Worm (Caenorhabditis elegans) whole organism, L2 larva: ENCODE measurements around the gene mrpl-46.
A peak's percentile ranks its signal among the peaks of the same experiment; 100 is the strongest.

Source experiments
- C34F6.9 ChIP-seq: fragments of 150-350 bp; optimal IDR thresholded peaks from 2 replicates; lab custom pipeline; 2014; ENCODE audit warnings: missing biosample characterization, missing genetic modification characterization
- F13H6.1 ChIP-seq: sonication (generic microtip); optimal IDR thresholded peaks from 2 replicates; lab custom pipeline; 2016; ENCODE audit warnings: missing genetic modification characterization, missing compliant biosample characterization
- R02D3.7 ChIP-seq: fragments of 150-350 bp; optimal IDR thresholded peaks from 2 replicates; lab custom pipeline; 2014; ENCODE audit warnings: missing biosample characterization, missing genetic modification characterization
- Y55F3AM.14 ChIP-seq: fragments of 200-800 bp; sonication (Bioruptor generic); optimal IDR thresholded peaks from 2 replicates; lab custom pipeline; 2018; ENCODE audit warnings: mild to moderate bottlenecking, missing genetic modification characterization, missing compliant biosample characterization
- ZK546.5 ChIP-seq: sonication (generic microtip); optimal IDR thresholded peaks from 2 replicates; lab custom pipeline; 2017; ENCODE audit warnings: missing biosample characterization, missing genetic modification characterization
- alr-1 ChIP-seq: fragments of 150-350 bp; optimal IDR thresholded peaks from 2 replicates; lab custom pipeline; 2014; ENCODE audit warnings: missing biosample characterization, missing genetic modification characterization
- aly-2 ChIP-seq: fragments of 150-350 bp; optimal IDR thresholded peaks from 2 replicates; lab custom pipeline; 2014; ENCODE audit warnings: missing biosample characterization, missing genetic modification characterization
- ama-1 ChIP-seq: fragments of 150-350 bp; optimal IDR thresholded peaks from 2 replicates; lab custom pipeline; 2018; ENCODE audit warnings: inconsistent platforms
- blmp-1 ChIP-seq: sonication (generic microtip); optimal IDR thresholded peaks from 2 replicates; lab custom pipeline; 2017; ENCODE audit warnings: missing genetic modification characterization, mild to moderate bottlenecking, missing compliant biosample characterization, antibody characterized with exemption, moderate library complexity; ENCODE audit not compliant: insufficient read depth
- ceh-16 ChIP-seq: fragments of 150-350 bp; optimal IDR thresholded peaks from 2 replicates; lab custom pipeline; 2014; ENCODE audit warnings: missing biosample characterization, missing genetic modification characterization
- ceh-82 ChIP-seq: fragments of 150-350 bp; optimal IDR thresholded peaks from 2 replicates; lab custom pipeline; 2014; ENCODE audit warnings: missing biosample characterization, missing genetic modification characterization
- crh-2 ChIP-seq: sonication (generic microtip); optimal IDR thresholded peaks from 2 replicates; lab custom pipeline; 2017; ENCODE audit warnings: missing biosample characterization, missing genetic modification characterization
- dmd-4 ChIP-seq: sonication (generic microtip); optimal IDR thresholded peaks from 2 replicates; lab custom pipeline; 2017; ENCODE audit warnings: missing biosample characterization, missing genetic modification characterization
- egl-27 ChIP-seq: sonication (generic microtip); optimal IDR thresholded peaks from 3 replicates; lab custom pipeline; 2017; ENCODE audit warnings: missing biosample characterization, missing genetic modification reagents, missing genetic modification characterization
- elt-1 ChIP-seq: fragments of 150-350 bp; optimal IDR thresholded peaks from 2 replicates; lab custom pipeline; 2014; ENCODE audit warnings: missing biosample characterization, missing genetic modification characterization
- elt-3 ChIP-seq: sonication (generic microtip); optimal IDR thresholded peaks from 2 replicates; lab custom pipeline; 2017; ENCODE audit warnings: missing biosample characterization, missing genetic modification characterization
- fos-1 ChIP-seq: fragments of 150-350 bp; optimal IDR thresholded peaks from 2 replicates; lab custom pipeline; 2014; ENCODE audit warnings: missing biosample characterization, missing genetic modification characterization
- gmeb-1 ChIP-seq: fragments of 150-350 bp; optimal IDR thresholded peaks from 2 replicates; lab custom pipeline; 2014; ENCODE audit warnings: missing biosample characterization, missing genetic modification characterization
- lin-11 ChIP-seq: fragments of 150-350 bp; sonication (generic microtip); optimal IDR thresholded peaks from 2 replicates; lab custom pipeline; 2014; ENCODE audit warnings: missing biosample characterization, missing genetic modification characterization, inconsistent platforms, mixed read lengths
- lin-13 ChIP-seq: fragments of 150-350 bp; optimal IDR thresholded peaks from 2 replicates; lab custom pipeline; 2014; ENCODE audit warnings: missing biosample characterization, missing genetic modification reagents, missing genetic modification characterization
- lin-39 ChIP-seq: fragments of 150-350 bp; optimal IDR thresholded peaks from 2 replicates; lab custom pipeline; 2014; ENCODE audit warnings: missing biosample characterization, missing genetic modification reagents, missing genetic modification characterization
- lsy-2 ChIP-seq, 2 experiments: fragments of 150-350 bp in 1 of 2; sonication (generic microtip) in 1 of 2; optimal IDR thresholded peaks; 2 replicates each; lab custom pipeline; 2014 to 2017; ENCODE audit warnings: missing biosample characterization in 2 of 2, missing genetic modification characterization in 2 of 2
- mab-5 ChIP-seq: fragments of 150-350 bp; optimal IDR thresholded peaks from 2 replicates; lab custom pipeline; 2014; ENCODE audit warnings: missing biosample characterization, missing genetic modification characterization
- mbf-1 ChIP-seq: sonication (generic microtip); optimal IDR thresholded peaks from 2 replicates; lab custom pipeline; 2017; ENCODE audit warnings: missing biosample characterization, missing genetic modification characterization
- mdl-1 ChIP-seq, 2 experiments: fragments of 150-350 bp in 1 of 2; sonication (generic microtip) in 1 of 2; optimal IDR thresholded peaks; 2 replicates each; lab custom pipeline; 2017; ENCODE audit warnings: missing biosample characterization in 2 of 2, missing genetic modification characterization in 2 of 2
- nhr-10 ChIP-seq: sonication (generic microtip); optimal IDR thresholded peaks from 2 replicates; lab custom pipeline; 2017; ENCODE audit warnings: missing biosample characterization, missing genetic modification characterization
- nhr-11 ChIP-seq: fragments of 150-350 bp; optimal IDR thresholded peaks from 2 replicates; lab custom pipeline; 2014; ENCODE audit warnings: missing biosample characterization, missing genetic modification characterization
- nhr-12 ChIP-seq: fragments of 150-350 bp; optimal IDR thresholded peaks from 2 replicates; lab custom pipeline; 2014; ENCODE audit warnings: missing biosample characterization, missing genetic modification characterization
- nhr-129 ChIP-seq: fragments of 150-350 bp; optimal IDR thresholded peaks from 2 replicates; lab custom pipeline; 2014; ENCODE audit warnings: missing biosample characterization, missing genetic modification characterization
- nhr-21 ChIP-seq: fragments of 150-350 bp; optimal IDR thresholded peaks from 2 replicates; lab custom pipeline; 2014; ENCODE audit warnings: missing biosample characterization, missing genetic modification characterization
- nhr-23 ChIP-seq: fragments of 150-350 bp; optimal IDR thresholded peaks from 2 replicates; lab custom pipeline; 2014; ENCODE audit warnings: missing biosample characterization, missing genetic modification reagents, missing genetic modification characterization
- nhr-237 ChIP-seq: fragments of 150-350 bp; optimal IDR thresholded peaks from 2 replicates; lab custom pipeline; 2014; ENCODE audit warnings: missing biosample characterization, missing genetic modification characterization
- nhr-25 ChIP-seq: fragments of 150-350 bp; sonication (generic microtip); optimal IDR thresholded peaks from 3 replicates; lab custom pipeline; 2014; ENCODE audit warnings: missing biosample characterization, missing genetic modification characterization
- nhr-6 ChIP-seq: fragments of 150-350 bp; optimal IDR thresholded peaks from 2 replicates; lab custom pipeline; 2014; ENCODE audit warnings: missing biosample characterization, missing genetic modification characterization
- nhr-77 ChIP-seq: fragments of 150-350 bp; optimal IDR thresholded peaks from 2 replicates; lab custom pipeline; 2014; ENCODE audit warnings: missing biosample characterization, missing genetic modification characterization
- peb-1 ChIP-seq: fragments of 150-350 bp; optimal IDR thresholded peaks from 2 replicates; lab custom pipeline; 2014; ENCODE audit warnings: missing biosample characterization, missing genetic modification characterization
- sem-4 ChIP-seq: fragments of 150-350 bp; optimal IDR thresholded peaks from 2 replicates; lab custom pipeline; 2014; ENCODE audit warnings: missing biosample characterization, missing genetic modification reagents, missing genetic modification characterization
- skn-1 ChIP-seq: sonication (generic microtip); optimal IDR thresholded peaks from 2 replicates; lab custom pipeline; 2017; ENCODE audit warnings: missing biosample characterization, missing genetic modification characterization
- sma-3 ChIP-seq: sonication (generic microtip); optimal IDR thresholded peaks from 2 replicates; lab custom pipeline; 2016; ENCODE audit warnings: missing genetic modification reagents, missing genetic modification characterization, missing compliant biosample characterization
- sma-9 ChIP-seq, 2 experiments: fragments of 150-350 bp in 1 of 2; sonication (generic microtip) in 1 of 2; optimal IDR thresholded peaks; 2 replicates each; lab custom pipeline; 2014 to 2016; ENCODE audit warnings: missing genetic modification characterization in 2 of 2, mild to moderate bottlenecking in 1 of 2, missing biosample characterization in 1 of 2, missing compliant biosample characterization in 1 of 2, missing genetic modification reagents in 1 of 2, moderate library complexity in 1 of 2
- snpc-4 ChIP-seq: fragments of 150-350 bp; optimal IDR thresholded peaks from 2 replicates; lab custom pipeline; 2014; ENCODE audit warnings: missing biosample characterization, missing genetic modification characterization
- unc-39 ChIP-seq: fragments of 150-350 bp; optimal IDR thresholded peaks from 2 replicates; lab custom pipeline; 2014; ENCODE audit warnings: missing biosample characterization, missing genetic modification characterization
- unc-55 ChIP-seq: fragments of 150-350 bp; sonication (generic microtip); optimal IDR thresholded peaks from 3 replicates; lab custom pipeline; 2014; ENCODE audit warnings: missing biosample characterization, missing genetic modification reagents, missing genetic modification characterization
- unc-62 ChIP-seq: fragments of 150-350 bp; optimal IDR thresholded peaks from 2 replicates; lab custom pipeline; 2014; ENCODE audit warnings: missing biosample characterization, missing genetic modification reagents, missing genetic modification characterization
- zag-1 ChIP-seq: fragments of 150-350 bp; optimal IDR thresholded peaks from 2 replicates; lab custom pipeline; 2014; ENCODE audit warnings: missing biosample characterization, missing genetic modification characterization
- ztf-1 ChIP-seq: fragments of 200-800 bp; sonication (Bioruptor generic); conservative IDR thresholded peaks from 2 replicates; pipeline ENCODE4 v1.3.6; 2022; ENCODE audit warnings: missing genetic modification characterization, missing compliant biosample characterization
- ztf-11 ChIP-seq: sonication (generic microtip); optimal IDR thresholded peaks from 2 replicates; lab custom pipeline; 2017; ENCODE audit warnings: missing biosample characterization, missing genetic modification characterization
- ztf-4 ChIP-seq: fragments of 150-350 bp; optimal IDR thresholded peaks from 2 replicates; lab custom pipeline; 2014; ENCODE audit warnings: missing biosample characterization, missing genetic modification characterization

mrpl-46 gene

DNA sequence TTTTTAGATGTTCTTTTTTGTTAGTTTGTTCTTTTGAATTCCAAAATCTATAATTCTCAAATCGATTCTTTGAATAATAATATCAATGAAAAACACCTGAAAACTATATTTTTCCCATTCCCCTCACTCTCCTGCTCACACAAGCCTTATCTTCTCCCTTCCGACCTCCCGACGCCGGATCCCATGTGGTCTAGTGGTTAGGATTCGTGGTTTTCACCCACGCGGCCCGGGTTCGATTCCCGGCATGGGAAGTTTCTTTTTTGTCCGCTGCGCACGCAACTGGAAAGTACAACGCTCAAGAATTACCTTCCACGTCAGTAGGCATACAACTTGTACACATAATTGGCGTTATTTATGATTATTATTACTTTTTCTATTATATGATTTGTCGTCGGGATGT is 42.0 kb downstream of the mrpl-46 start:
- TF ChIP-seq nhr-11 (tag; lab: Kevin White, UChicago), result no peak
- TF ChIP-seq zag-1 (tag; lab: Kevin White, UChicago), result no peak
- TF ChIP-seq unc-55 (GFP tag; lab: Kevin White, UChicago), result peak; percentile 60
- no peak for TF ChIP-seq unc-62 (GFP tag; lab: Kevin White, UChicago)
- TF ChIP-seq nhr-6 (tag; lab: Kevin White, UChicago), result no peak
- TF ChIP-seq unc-39 (tag; lab: Kevin White, UChicago), result no peak
- TF ChIP-seq nhr-10, result no peak
- TF ChIP-seq sem-4 (tag; lab: Kevin White, UChicago), result no peak
- peak; percentile 17 for TF ChIP-seq lin-13
- TF ChIP-seq ZK546.5 (tag; lab: Kevin White, UChicago), result no peak
- peak; percentile 49 for TF ChIP-seq fos-1 (tag; lab: Kevin White, UChicago)
- no peak for TF ChIP-seq lin-39
- no peak for TF ChIP-seq mbf-1
- TF ChIP-seq elt-3 (tag; lab: Kevin White, UChicago), result no peak
- no peak for TF ChIP-seq ceh-82 (tag; lab: Kevin White, UChicago)
- TF ChIP-seq nhr-23 (tag; lab: Kevin White, UChicago), result no peak
- TF ChIP-seq skn-1 (tag; lab: Kevin White, UChicago), result no peak
- no peak for TF ChIP-seq ztf-4 (tag; lab: Kevin White, UChicago)
- TF ChIP-seq sma-9 (GFP tag; optimal IDR thresholded peaks at IDR 0.05; lab: Kevin White, UChicago), result peak; percentile 28
- TF ChIP-seq sma-9 (tag; optimal IDR thresholded peaks at IDR 0.05; lab: Kevin White, UChicago), result no peak
- no peak for TF ChIP-seq elt-1 (tag; lab: Kevin White, UChicago)
- no peak for TF ChIP-seq nhr-12
- peak; percentile 6 for TF ChIP-seq sma-3 (GFP tag; lab: Kevin White, UChicago)
- no peak for TF ChIP-seq dmd-4 (tag; lab: Kevin White, UChicago)
- no peak for TF ChIP-seq ceh-16 (tag; lab: Kevin White, UChicago)
- no peak for TF ChIP-seq egl-27 (tag; lab: Kevin White, UChicago)
- TF ChIP-seq nhr-237 (tag; lab: Kevin White, UChicago), result no peak
- TF ChIP-seq F13H6.1 (tag; lab: Kevin White, UChicago), result peak; percentile 5
- TF ChIP-seq lsy-2 (tag; optimal IDR thresholded peaks at IDR 0.05; lab: Kevin White, UChicago), result peak in 1 of 2 experiments; percentile 22
- peak; percentile 47 for TF ChIP-seq C34F6.9 (tag; lab: Kevin White, UChicago)
- TF ChIP-seq mdl-1 (tag; optimal IDR thresholded peaks at IDR 0.05; lab: Kevin White, UChicago), result no peak
- TF ChIP-seq mab-5 (tag; lab: Kevin White, UChicago), result no peak
- TF ChIP-seq aly-2 (tag; lab: Kevin White, UChicago), result no peak
- peak; percentile 60 for TF ChIP-seq nhr-129 (tag; lab: Kevin White, UChicago)
- TF ChIP-seq R02D3.7, result no peak
- no peak for TF ChIP-seq ztf-11 (tag; lab: Kevin White, UChicago)
- peak; percentile 57 for TF ChIP-seq gmeb-1
- no peak for TF ChIP-seq ztf-1
- no peak for TF ChIP-seq nhr-21 (tag; lab: Kevin White, UChicago)
- TF ChIP-seq snpc-4 (tag; lab: Kevin White, UChicago), result no peak
- TF ChIP-seq nhr-77 (tag; lab: Kevin White, UChicago), result no peak
- TF ChIP-seq blmp-1, result no peak
- TF ChIP-seq lin-11, result no peak
- no peak for TF ChIP-seq Y55F3AM.14
- TF ChIP-seq crh-2 (tag; lab: Kevin White, UChicago), result peak; percentile 51
- no peak for TF ChIP-seq peb-1 (tag; lab: Kevin White, UChicago)
- peak; percentile 7 for TF ChIP-seq nhr-25 (tag; lab: Kevin White, UChicago)
- no peak for TF ChIP-seq ama-1 (lab: Kevin White, UChicago)
- TF ChIP-seq alr-1 (tag; lab: Kevin White, UChicago), result no peak
- TF ChIP-seq, all 48 proteins: peak for 12
